Worm (Caenorhabditis elegans): ENCODE data around the gene nspe-8.

- TF ChIP-seq zip-11 (GFP tag; IDR thresholded peaks at IDR 0.05) (no peak), snpc-4 (tag; optimal IDR thresholded peaks at IDR 0.05) (no peak), nhr-28 (tag; optimal IDR thresholded peaks at IDR 0.05) (peak; percentile 60), mxl-2 (GFP tag; conservative IDR thresholded peaks at IDR 0.05) (no peak), nhr-76 (tag; optimal IDR thresholded peaks at IDR 0.05) (no peak), Y5F2A.4 (GFP tag; optimal IDR thresholded peaks at IDR 0.05) (no peak), lin-39 (tag; optimal IDR thresholded peaks at IDR 0.05) (no peak), zag-1 (tag; optimal IDR thresholded peaks at IDR 0.05) (no peak), unc-39 (tag; optimal IDR thresholded peaks at IDR 0.05) (no peak), ceh-82 (tag; optimal IDR thresholded peaks at IDR 0.05) (no peak), nhr-237 (tag; optimal IDR thresholded peaks at IDR 0.05) (no peak), spr-1 (tag; optimal IDR thresholded peaks at IDR 0.05) (no peak), dpl-1 (GFP tag; optimal IDR thresholded peaks at IDR 0.05) (no peak), F49E8.2 (tag; optimal IDR thresholded peaks at IDR 0.05; ENCODE audit: borderline replicate concordance) (no peak)
Measured at ce11 chrII:12615413-12615812, 6.3 kb downstream of the nspe-8 start.
